Worm (Caenorhabditis elegans): ENCODE measurements around the gene F47G3.4.

The F47G3.4 gene

ce11 chrX:2344104-2344503, 37.3 kb upstream of the F47G3.4 start:
- no peak for TF ChIP-seq lin-15B (tag; optimal IDR thresholded peaks at IDR 0.05)
- no peak for TF ChIP-seq eor-1 (tag; optimal IDR thresholded peaks at IDR 0.05)
- no peak for TF ChIP-seq nhr-23 (tag; optimal IDR thresholded peaks at IDR 0.05)
- TF ChIP-seq fos-1 (tag; optimal IDR thresholded peaks at IDR 0.05) = no peak
- TF ChIP-seq unc-39 (tag; optimal IDR thresholded peaks at IDR 0.05) = no peak

- TF ChIP-seq egl-5 (tag; optimal IDR thresholded peaks at IDR 0.05) (no peak), nhr-23 (tag; optimal IDR thresholded peaks at IDR 0.05) (no peak), aly-2 (tag; optimal IDR thresholded peaks at IDR 0.05) (no peak), nhr-12 (tag; optimal IDR thresholded peaks at IDR 0.05) (no peak), lsy-12 (tag; optimal IDR thresholded peaks at IDR 0.05) (no peak), fkh-10 (GFP tag; optimal IDR thresholded peaks at IDR 0.05) (no peak), elt-3 (tag; optimal IDR thresholded peaks at IDR 0.05) (no peak), ztf-4 (tag; optimal IDR thresholded peaks at IDR 0.05) (no peak), pqm-1 (tag; optimal IDR thresholded peaks at IDR 0.05) (no peak), sea-2 (GFP tag; optimal IDR thresholded peaks at IDR 0.05) (no peak), mml-1 (tag; optimal IDR thresholded peaks at IDR 0.05) (no peak), nhr-25 (tag; optimal IDR thresholded peaks at IDR 0.05) (no peak), unc-39 (tag; optimal IDR thresholded peaks at IDR 0.05) (no peak), ceh-9 (tag; optimal IDR thresholded peaks at IDR 0.05) (no peak), ceh-16 (tag; optimal IDR thresholded peaks at IDR 0.05) (no peak)
Measured at ce11 chrX:2344666-2345065, 36.7 kb upstream of the F47G3.4 start, which contains the start of gene nlp-2. nlp-2 (minus strand) TSS chrX:2344766.

DNA sequence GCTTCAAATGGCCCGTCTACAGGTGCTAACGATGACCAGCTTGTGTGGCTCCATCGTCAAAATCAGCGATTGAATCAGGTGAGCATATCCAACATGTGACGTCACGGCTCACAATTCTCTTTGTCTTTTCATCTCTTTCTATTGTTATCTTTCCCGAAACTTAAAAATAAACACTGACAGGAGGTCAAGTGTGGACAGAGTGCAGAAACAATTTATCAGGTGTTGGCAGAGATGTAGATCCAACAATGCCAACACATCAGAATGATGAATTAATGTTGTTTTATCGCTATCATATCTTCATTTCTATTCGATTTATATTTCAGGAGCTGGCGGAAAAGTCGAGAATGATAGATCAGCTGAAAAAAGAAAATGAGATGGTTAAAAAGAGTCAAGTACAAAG, 33.4 kb upstream of the F47G3.4 start:
- no peak for TF ChIP-seq elt-2 (tag; optimal IDR thresholded peaks at IDR 0.05)

DNA sequence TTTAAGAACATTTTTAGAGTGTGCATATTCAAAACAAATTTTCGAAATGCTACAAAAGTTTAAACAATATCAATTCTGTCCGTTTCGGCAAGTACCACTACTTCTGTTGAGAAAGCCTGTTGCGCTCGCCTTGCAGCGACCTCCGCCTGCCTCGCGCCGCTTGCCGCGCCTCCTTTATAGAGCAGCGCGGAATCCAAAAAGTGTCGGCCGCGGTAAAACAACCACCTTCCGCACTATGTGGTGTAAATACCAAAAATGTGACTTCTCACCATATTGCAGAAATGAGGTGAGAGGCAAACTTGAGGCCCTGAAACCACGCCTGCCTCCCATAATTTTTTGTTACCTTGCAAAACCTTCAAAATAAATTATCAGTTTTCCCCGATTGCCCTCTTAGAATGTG, 28.5 kb upstream of the F47G3.4 start:
- TF ChIP-seq ama-1 (optimal IDR thresholded peaks at IDR 0.05) = no peak
- TF ChIP-seq tbx-2 (tag; optimal IDR thresholded peaks at IDR 0.05) = no peak
- TF ChIP-seq elt-1 (tag; optimal IDR thresholded peaks at IDR 0.05) = no peak
- no peak for TF ChIP-seq nhr-28 (tag; optimal IDR thresholded peaks at IDR 0.05)
- TF ChIP-seq fos-1 (tag; optimal IDR thresholded peaks at IDR 0.05) = no peak
- TF ChIP-seq daf-12 (tag; optimal IDR thresholded peaks at IDR 0.05) = no peak

DNA sequence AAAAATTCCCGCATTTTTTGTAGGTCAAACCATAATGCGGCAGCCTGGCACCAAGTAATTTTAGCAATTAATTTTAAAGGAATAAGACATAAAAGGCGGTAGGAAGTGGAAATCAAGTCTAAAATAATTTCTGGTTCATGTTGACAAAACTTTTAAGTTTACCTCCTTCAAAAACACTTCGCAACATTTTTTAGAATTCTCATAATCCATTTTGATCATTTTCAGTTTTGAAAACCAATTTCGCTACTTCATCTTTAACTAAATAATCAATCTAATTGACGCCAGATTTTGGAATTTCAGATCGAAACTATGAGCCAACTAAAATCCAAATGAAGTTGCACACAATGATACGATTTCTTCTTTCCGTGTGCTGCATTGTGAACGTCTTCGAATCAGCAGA, 21.6 kb upstream of the F47G3.4 start, which contains the start of gene lgc-40:
TSS of gene lgc-40 (plus strand) at position 301 of the 400 bp plus-strand sequence.
- no peak for TF ChIP-seq eor-1 (tag; optimal IDR thresholded peaks at IDR 0.05)
- TF ChIP-seq nhr-11 (tag; optimal IDR thresholded peaks at IDR 0.05) = no peak
- no peak for TF ChIP-seq nhr-76 (tag; optimal IDR thresholded peaks at IDR 0.05)
- TF ChIP-seq skn-1 (tag; optimal IDR thresholded peaks at IDR 0.05) = no peak
- no peak for TF ChIP-seq ama-1 (optimal IDR thresholded peaks at IDR 0.05)
- no peak for TF ChIP-seq ceh-28 (tag; optimal IDR thresholded peaks at IDR 0.05)
- TF ChIP-seq ceh-82 (tag; optimal IDR thresholded peaks at IDR 0.05) = no peak
- no peak for TF ChIP-seq ZK546.5 (tag; optimal IDR thresholded peaks at IDR 0.05)

DNA sequence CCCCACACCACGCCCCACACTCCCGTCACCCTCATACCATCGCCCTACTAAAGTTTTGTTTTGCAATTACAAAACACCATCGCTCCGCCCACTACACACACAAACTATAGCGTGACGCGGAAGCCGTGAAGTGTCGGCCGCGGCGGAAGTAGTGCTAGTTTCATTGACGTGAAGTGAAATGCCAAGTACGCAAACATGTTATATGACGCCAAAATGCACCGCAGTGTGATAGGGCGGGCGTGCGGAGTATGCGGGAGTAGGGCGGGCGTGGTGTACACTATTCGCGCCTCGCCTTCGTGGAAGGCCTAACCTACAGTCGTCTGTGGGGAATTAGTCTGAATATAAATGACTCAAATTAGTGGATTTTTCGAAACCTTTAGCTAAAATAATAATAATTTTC, 18.5 kb upstream of the F47G3.4 start:
- no peak for TF ChIP-seq pha-4 (tag; optimal IDR thresholded peaks at IDR 0.05)
- TF ChIP-seq ztf-4 (tag; optimal IDR thresholded peaks at IDR 0.05) = no peak
- no peak for TF ChIP-seq nhr-11 (tag; optimal IDR thresholded peaks at IDR 0.05)
- no peak for TF ChIP-seq nhr-12 (tag; optimal IDR thresholded peaks at IDR 0.05)
- no peak for TF ChIP-seq pqm-1 (tag; optimal IDR thresholded peaks at IDR 0.05)
- TF ChIP-seq fkh-2 (tag; optimal IDR thresholded peaks at IDR 0.05) = no peak
- TF ChIP-seq ama-1 (optimal IDR thresholded peaks at IDR 0.05) = no peak
- TF ChIP-seq nhr-77 (tag; optimal IDR thresholded peaks at IDR 0.05) = no peak
- TF ChIP-seq ZK546.5 (tag; optimal IDR thresholded peaks at IDR 0.05) = no peak
- TF ChIP-seq aly-2 (tag; optimal IDR thresholded peaks at IDR 0.05) = no peak
- TF ChIP-seq skn-1 (tag; optimal IDR thresholded peaks at IDR 0.05) = no peak
